Fruit fly (Drosophila melanogaster) whole organism, adult: ENCODE data around the gene CG15023.

ENCODE experiments used
- CG11617 ChIP-seq: fragments of 200-800 bp; sonication (Bioruptor generic); optimal IDR thresholded peaks from 2 replicates; lab custom pipeline; 2017; ENCODE audit warnings: mild to moderate bottlenecking, missing biosample characterization, missing genetic modification reagents, missing genetic modification characterization
- CG12768 ChIP-seq: fragments of 200-800 bp; sonication (Bioruptor generic); optimal IDR thresholded peaks from 2 replicates; lab custom pipeline; 2017; ENCODE audit warnings: missing biosample characterization, missing genetic modification characterization, mild to moderate bottlenecking, moderate library complexity, missing genetic modification reagents
- CG14711 ChIP-seq: fragments of 200-800 bp; sonication (Bioruptor generic); optimal IDR thresholded peaks from 2 replicates; lab custom pipeline; 2018; ENCODE audit warnings: missing biosample characterization, mild to moderate bottlenecking, missing genetic modification characterization, moderate library complexity
- CG1620 ChIP-seq: fragments of 200-800 bp; sonication (Bioruptor generic); optimal IDR thresholded peaks from 2 replicates; lab custom pipeline; 2016; ENCODE audit warnings: missing biosample characterization, missing genetic modification characterization
- CG33017 ChIP-seq: fragments of 200-800 bp; sonication (Bioruptor generic); optimal IDR thresholded peaks from 2 replicates; lab custom pipeline; 2018; ENCODE audit warnings: missing biosample characterization, mild to moderate bottlenecking, missing genetic modification characterization, moderate library complexity
- CG5204 ChIP-seq: fragments of 200-800 bp; sonication (Bioruptor generic); optimal IDR thresholded peaks from 2 replicates; lab custom pipeline; 2016; ENCODE audit warnings: missing biosample characterization, missing genetic modification characterization
- CG7045 ChIP-seq: fragments of 200-800 bp; sonication (Bioruptor generic); optimal IDR thresholded peaks from 2 replicates; lab custom pipeline; 2017; ENCODE audit warnings: missing biosample characterization, mild to moderate bottlenecking, missing genetic modification characterization
- CG7101 ChIP-seq: fragments of 200-800 bp; sonication (Bioruptor generic); optimal IDR thresholded peaks from 2 replicates; lab custom pipeline; 2018; ENCODE audit warnings: missing biosample characterization, mild to moderate bottlenecking, missing genetic modification characterization, moderate library complexity
- Clk ChIP-seq: fragments of 200-800 bp; sonication (Bioruptor generic); optimal IDR thresholded peaks from 2 replicates; lab custom pipeline; 2017; ENCODE audit warnings: missing biosample characterization, missing genetic modification characterization
- Crg-1 ChIP-seq: fragments of 200-800 bp; sonication (Bioruptor generic); optimal IDR thresholded peaks from 2 replicates; lab custom pipeline; 2016; ENCODE audit warnings: missing biosample characterization, missing genetic modification characterization
- Hr96 ChIP-seq: fragments of 200-800 bp; sonication (Bioruptor generic); optimal IDR thresholded peaks from 2 replicates; lab custom pipeline; 2016; ENCODE audit warnings: missing biosample characterization, missing genetic modification characterization
- Mnt ChIP-seq: fragments of 200-800 bp; sonication (Bioruptor generic); optimal IDR thresholded peaks from 2 replicates; lab custom pipeline; 2016; ENCODE audit warnings: missing biosample characterization, mild to moderate bottlenecking, missing genetic modification characterization
- bab1 ChIP-seq: fragments of 200-800 bp; sonication (Bioruptor generic); optimal IDR thresholded peaks from 3 replicates; lab custom pipeline; 2019; ENCODE audit warnings: missing biosample characterization, mild to moderate bottlenecking, missing genetic modification characterization, moderate library complexity
- cic ChIP-seq: fragments of 200-800 bp; sonication (Bioruptor generic); optimal IDR thresholded peaks from 2 replicates; lab custom pipeline; 2017; ENCODE audit warnings: missing biosample characterization, mild to moderate bottlenecking, missing genetic modification characterization, moderate library complexity
- cnc ChIP-seq, 2 experiments: fragments of >200 bp; optimal IDR thresholded peaks; 2 replicates each; lab custom pipeline; 2017
- kay ChIP-seq: fragments of 200-800 bp; sonication (Bioruptor generic); peaks from one replicate; lab custom pipeline; 2016; ENCODE audit warnings: missing biosample characterization, missing genetic modification characterization, borderline replicate concordance
- ovo ChIP-seq: fragments of 200-800 bp; sonication (Bioruptor generic); optimal IDR thresholded peaks from 2 replicates; lab custom pipeline; 2016; ENCODE audit warnings: missing biosample characterization, missing genetic modification characterization
- pad ChIP-seq: fragments of 200-800 bp; sonication (Bioruptor generic); optimal IDR thresholded peaks from 3 replicates; lab custom pipeline; 2017; ENCODE audit warnings: missing biosample characterization, missing genetic modification characterization, mild to moderate bottlenecking, moderate library complexity, missing genetic modification reagents
- tj ChIP-seq: fragments of 200-800 bp; sonication (Bioruptor generic); optimal IDR thresholded peaks from 3 replicates; lab custom pipeline; 2017; ENCODE audit warnings: missing biosample characterization, mild to moderate bottlenecking, missing genetic modification characterization, moderate library complexity
- toe ChIP-seq: fragments of 200-800 bp; sonication (Bioruptor generic); optimal IDR thresholded peaks from 2 replicates; lab custom pipeline; 2016; ENCODE audit warnings: missing biosample characterization, missing genetic modification characterization

CG15023 gene

dm6 chr3L:4421362-4421761, 39.9 kb downstream of the CG15023 start, which contains the start of gene CG15020:
Gene CG15020, plus strand, starts transcription at chr3L:4421662.
- TF ChIP-seq CG14711 (tag; lab: Kevin White, UChicago) (no peak), bab1 (no peak), CG7101 (tag; lab: Kevin White, UChicago) (no peak)

DNA sequence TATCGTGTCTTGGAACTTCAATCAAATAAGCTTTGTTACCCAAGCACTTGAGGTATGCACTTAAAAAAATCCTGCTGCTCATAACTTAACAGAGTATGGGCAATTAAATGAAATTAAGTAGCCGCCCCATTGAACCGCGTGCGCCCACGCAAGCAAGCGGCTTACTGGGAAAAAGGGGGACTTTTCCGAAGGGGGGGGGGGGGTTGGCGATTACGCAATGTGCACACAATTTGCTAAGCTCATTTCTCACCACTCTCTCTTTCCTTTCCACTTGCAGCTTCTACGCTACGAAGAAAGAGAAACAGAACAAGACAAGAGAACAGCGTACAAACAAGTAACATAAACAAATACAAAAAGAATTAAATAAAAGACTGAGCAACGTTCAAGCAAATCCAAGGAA, 43.8 kb downstream of the CG15023 start:
- no peak for TF ChIP-seq pad
- no peak for TF ChIP-seq tj (GFP tag; lab: Kevin White, UChicago)
- TF ChIP-seq CG1620 (GFP tag; lab: Kevin White, UChicago), result no peak
- TF ChIP-seq CG11617 (GFP tag; lab: Kevin White, UChicago), result no peak
- TF ChIP-seq CG5204 (GFP tag; lab: Kevin White, UChicago), result no peak
- no peak for TF ChIP-seq CG7101 (tag; lab: Kevin White, UChicago)
- TF ChIP-seq bab1, result no peak
- no peak for TF ChIP-seq cnc (optimal IDR thresholded peaks at IDR 0.05; lab: Kevin White, UChicago)
- no peak for TF ChIP-seq Crg-1 (GFP tag; lab: Kevin White, UChicago)
- no peak for TF ChIP-seq toe (GFP tag; lab: Kevin White, UChicago)
- no peak for TF ChIP-seq CG7045 (GFP tag; lab: Kevin White, UChicago)

dm6 chr3L:4417068-4417467, 44.2 kb downstream of the CG15023 start:
- TF ChIP-seq Crg-1 (GFP tag; lab: Kevin White, UChicago) (no peak), kay (GFP tag; lab: Kevin White, UChicago) (peak; percentile 74), bab1 (no peak), pad (no peak), Hr96 (no peak), CG12768 (no peak), Mnt (no peak)

DNA sequence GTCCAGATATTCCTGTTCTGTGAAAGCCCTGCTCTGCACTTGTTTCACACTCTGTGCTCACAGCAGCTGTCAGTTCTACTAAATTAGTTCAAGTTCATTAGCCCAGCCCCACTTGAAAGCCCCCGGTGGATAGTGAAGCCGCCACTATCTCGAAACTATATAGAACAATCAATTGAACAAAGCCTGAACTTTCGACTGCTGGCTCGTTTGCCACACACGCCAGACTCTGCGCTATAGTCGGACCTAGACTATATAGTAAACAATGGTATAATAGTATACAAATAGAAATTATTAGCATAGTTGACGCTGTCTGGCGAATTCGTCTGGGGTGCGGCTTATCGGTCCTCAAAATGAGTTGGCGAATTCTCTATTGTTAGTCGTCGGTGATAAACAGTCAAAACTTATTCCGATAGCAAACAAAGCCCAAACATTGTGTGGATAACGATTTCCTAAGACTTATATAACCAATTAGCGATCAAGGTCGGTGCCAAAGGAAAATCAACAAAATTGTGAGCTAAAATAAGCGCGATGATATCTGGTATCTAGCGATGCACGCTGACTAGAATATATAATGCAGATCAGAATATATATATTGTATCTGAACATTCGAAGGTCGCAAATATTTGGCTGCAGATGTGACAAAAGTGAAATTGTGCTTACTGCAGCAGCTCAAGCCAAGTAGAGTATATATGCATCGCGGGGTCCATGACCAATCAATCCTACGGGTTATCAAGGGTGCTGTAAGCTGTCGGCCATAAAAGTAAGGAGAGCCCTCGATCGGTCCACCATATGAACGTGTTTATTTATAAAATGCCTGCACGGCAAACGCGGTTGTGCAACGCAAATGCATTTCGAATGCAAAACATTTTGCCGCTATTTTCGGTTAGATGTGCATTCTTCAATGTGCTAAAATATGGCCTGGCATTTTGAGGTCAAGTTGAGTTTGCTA, 45.7 kb downstream of the CG15023 start:
- TF ChIP-seq CG12768 (peak; percentile 94), CG7101 (tag; lab: Kevin White, UChicago) (peak; percentile 53), cic (GFP tag; lab: Kevin White, UChicago) (peak; percentile 87), CG33017 (tag; lab: Kevin White, UChicago) (peak; percentile 39), CG5204 (GFP tag; lab: Kevin White, UChicago) (peak; percentile 37), ovo (GFP tag; lab: Kevin White, UChicago) (no peak), Hr96 (peak; percentile 19), toe (GFP tag; lab: Kevin White, UChicago) (peak; percentile 24), CG14711 (tag; lab: Kevin White, UChicago) (no peak), kay (GFP tag; lab: Kevin White, UChicago) (no peak), CG1620 (GFP tag; lab: Kevin White, UChicago) (peak; percentile 8), cnc (optimal IDR thresholded peaks at IDR 0.05; lab: Kevin White, UChicago) (peak; percentile 10 to 68), Clk (no peak), Crg-1 (GFP tag; lab: Kevin White, UChicago) (no peak), CG7045 (GFP tag; lab: Kevin White, UChicago) (peak; percentile 17), Mnt (peak; percentile 41)

- TF ChIP-seq CG11617 (GFP tag; lab: Kevin White, UChicago) (no peak), CG7101 (tag; lab: Kevin White, UChicago) (peak; percentile 11), kay (GFP tag; lab: Kevin White, UChicago) (peak; percentile 93), CG12768 (no peak), bab1 (no peak), CG33017 (tag; lab: Kevin White, UChicago) (peak; percentile 24), pad (no peak), ovo (GFP tag; lab: Kevin White, UChicago) (no peak), toe (GFP tag; lab: Kevin White, UChicago) (no peak), cic (GFP tag; lab: Kevin White, UChicago) (no peak), tj (GFP tag; lab: Kevin White, UChicago) (no peak), CG14711 (tag; lab: Kevin White, UChicago) (no peak), CG7045 (GFP tag; lab: Kevin White, UChicago) (no peak), Mnt (no peak), cnc (optimal IDR thresholded peaks at IDR 0.05; lab: Kevin White, UChicago) (no peak), Hr96 (no peak), Crg-1 (GFP tag; lab: Kevin White, UChicago) (no peak), CG1620 (GFP tag; lab: Kevin White, UChicago) (no peak), Clk (no peak), CG5204 (GFP tag; lab: Kevin White, UChicago) (peak; percentile 23)
Observed at dm6 chr3L:4414579-4414978, 46.7 kb downstream of the CG15023 start.

- TF ChIP-seq CG33017 (tag; lab: Kevin White, UChicago), result no peak
- TF ChIP-seq tj (GFP tag; lab: Kevin White, UChicago), result peak; percentile 37
- peak; percentile 100 for TF ChIP-seq kay (GFP tag; lab: Kevin White, UChicago)
- peak; percentile 29 for TF ChIP-seq Clk
- no peak for TF ChIP-seq CG5204 (GFP tag; lab: Kevin White, UChicago)
- peak; percentile 4 for TF ChIP-seq CG7101 (tag; lab: Kevin White, UChicago)
- TF ChIP-seq pad, result peak; percentile 8
- no peak for TF ChIP-seq Crg-1 (GFP tag; lab: Kevin White, UChicago)
- TF ChIP-seq ovo (GFP tag; lab: Kevin White, UChicago), result peak; percentile 66
- peak; percentile 48 for TF ChIP-seq toe (GFP tag; lab: Kevin White, UChicago)
- TF ChIP-seq bab1, result peak; percentile 20
- peak; percentile 79 for TF ChIP-seq CG12768
- peak; percentile 93 for TF ChIP-seq cic (GFP tag; lab: Kevin White, UChicago)
- TF ChIP-seq CG7045 (GFP tag; lab: Kevin White, UChicago), result peak; percentile 1
- TF ChIP-seq cnc (optimal IDR thresholded peaks at IDR 0.05; lab: Kevin White, UChicago), result no peak
- no peak for TF ChIP-seq CG11617 (GFP tag; lab: Kevin White, UChicago)
- TF ChIP-seq Mnt, result peak; percentile 39
Observed at dm6 chr3L:4413800-4414446, 47.4 kb downstream of the CG15023 start.
